Worm (Caenorhabditis elegans) whole organism, L4 larva: ENCODE measurements around the gene yars-2.

ENCODE experiments used
- F26F4.8 ChIP-seq: fragments of 200-800 bp; sonication (Bioruptor generic); conservative IDR thresholded peaks from 2 replicates; pipeline ENCODE4 v1.3.6; 2022; ENCODE audit warnings: missing genetic modification characterization, missing compliant biosample characterization
- F37D6.2 ChIP-seq: sonication (generic microtip); optimal IDR thresholded peaks from 2 replicates; lab custom pipeline; 2016; ENCODE audit warnings: mild to moderate bottlenecking, missing genetic modification characterization, missing compliant biosample characterization
- F49E8.2 ChIP-seq: sonication (generic microtip); optimal IDR thresholded peaks from 2 replicates; lab custom pipeline; 2016; ENCODE audit warnings: missing compliant biosample characterization, mild to moderate bottlenecking, missing genetic modification characterization, borderline replicate concordance
- T20F7.1 ChIP-seq: fragments of 200-800 bp; sonication (Bioruptor generic); optimal IDR thresholded peaks from 2 replicates; lab custom pipeline; 2018; ENCODE audit warnings: mild to moderate bottlenecking, missing genetic modification characterization, missing compliant biosample characterization
- T26A8.4 ChIP-seq: fragments of 200-800 bp; sonication (Bioruptor generic); IDR thresholded peaks from 2 replicates; pipeline ENCODE4 v1.3.6; 2022; ENCODE audit warnings: missing genetic modification characterization, missing compliant biosample characterization
- Y48G9A.11 ChIP-seq: fragments of 200-800 bp; sonication (Bioruptor generic); IDR thresholded peaks from 2 replicates; pipeline ENCODE4 v1.3.6; 2022; ENCODE audit warnings: missing genetic modification reagents, missing genetic modification characterization, missing compliant biosample characterization
- Y5F2A.4 ChIP-seq: fragments of 200-800 bp; sonication (Bioruptor generic); optimal IDR thresholded peaks from 2 replicates; lab custom pipeline; 2018; ENCODE audit warnings: mild to moderate bottlenecking, missing genetic modification characterization, missing compliant biosample characterization
- aha-1 ChIP-seq: fragments of 150-350 bp; peaks from one replicate; lab custom pipeline; 2014; ENCODE audit warnings: missing biosample characterization, missing genetic modification characterization
- aly-2 ChIP-seq: sonication (generic microtip); optimal IDR thresholded peaks from 2 replicates; lab custom pipeline; 2018; ENCODE audit warnings: missing biosample characterization, missing genetic modification characterization
- ama-1 ChIP-seq: fragments of 150-350 bp; optimal IDR thresholded peaks from 2 replicates; lab custom pipeline; 2014; ENCODE audit warnings: inconsistent platforms, mixed read lengths
- ceh-28 ChIP-seq: fragments of 150-350 bp; optimal IDR thresholded peaks from 2 replicates; lab custom pipeline; 2014; ENCODE audit warnings: missing biosample characterization, missing genetic modification reagents, missing genetic modification characterization
- ceh-44 ChIP-seq: fragments of 200-800 bp; sonication (Bioruptor generic); IDR thresholded peaks from 2 replicates; pipeline ENCODE4 v1.3.6; 2022; ENCODE audit warnings: missing genetic modification reagents, missing genetic modification characterization, missing compliant biosample characterization
- ctbp-1 ChIP-seq: fragments of 200-800 bp; sonication (Bioruptor generic); IDR thresholded peaks from 2 replicates; pipeline ENCODE4 v1.3.6; 2022; ENCODE audit warnings: missing genetic modification reagents, missing genetic modification characterization, missing compliant biosample characterization
- daf-19 ChIP-seq: fragments of 200-800 bp; sonication (Bioruptor generic); conservative IDR thresholded peaks from 2 replicates; pipeline ENCODE4 v1.3.6; 2022; ENCODE audit warnings: missing genetic modification characterization, missing compliant biosample characterization
- dmd-6 ChIP-seq: fragments of 200-800 bp; sonication (Bioruptor generic); IDR thresholded peaks from 2 replicates; pipeline ENCODE4 v1.3.6; 2022; ENCODE audit warnings: missing genetic modification reagents, missing genetic modification characterization, missing compliant biosample characterization
- dpl-1 ChIP-seq: fragments of 150-350 bp; optimal IDR thresholded peaks from 2 replicates; lab custom pipeline; 2014; ENCODE audit warnings: missing biosample characterization, missing genetic modification reagents, missing genetic modification characterization
- dve-1 ChIP-seq: sonication (generic microtip); optimal IDR thresholded peaks from 2 replicates; lab custom pipeline; 2017; ENCODE audit warnings: antibody characterized with exemption, mild to moderate bottlenecking, missing genetic modification characterization, missing compliant biosample characterization; ENCODE audit not compliant: insufficient read depth
- egl-43 ChIP-seq: fragments of 200-800 bp; sonication (Bioruptor generic); IDR thresholded peaks from 2 replicates; pipeline ENCODE4 v1.3.6; 2022; ENCODE audit warnings: missing genetic modification reagents, missing genetic modification characterization, missing compliant biosample characterization
- fkh-10 ChIP-seq: fragments of 150-350 bp; optimal IDR thresholded peaks from 2 replicates; lab custom pipeline; 2014; ENCODE audit warnings: missing biosample characterization, missing genetic modification reagents, missing genetic modification characterization
- hlh-11 ChIP-seq: fragments of 200-800 bp; sonication (Bioruptor generic); optimal IDR thresholded peaks from 2 replicates; lab custom pipeline; 2018; ENCODE audit warnings: mild to moderate bottlenecking, missing genetic modification characterization, missing compliant biosample characterization
- hlh-30 ChIP-seq: sonication (generic microtip); optimal IDR thresholded peaks from 2 replicates; lab custom pipeline; 2017; ENCODE audit warnings: antibody characterized with exemption, mild to moderate bottlenecking, missing genetic modification characterization, missing compliant biosample characterization; ENCODE audit not compliant: insufficient read depth
- hmg-1.1 ChIP-seq: fragments of 200-800 bp; sonication (Bioruptor generic); IDR thresholded peaks from 2 replicates; pipeline ENCODE4 v1.3.6; 2022; ENCODE audit warnings: missing genetic modification reagents, missing genetic modification characterization, missing compliant biosample characterization
- jun-1 ChIP-seq: fragments of 150-350 bp; optimal IDR thresholded peaks from 2 replicates; lab custom pipeline; 2014; ENCODE audit warnings: missing biosample characterization, missing genetic modification reagents, missing genetic modification characterization
- lin-1 ChIP-seq: fragments of 200-800 bp; sonication (Bioruptor generic); IDR thresholded peaks from 2 replicates; pipeline ENCODE4 v1.3.6; 2022; ENCODE audit warnings: missing genetic modification reagents, missing genetic modification characterization, missing compliant biosample characterization
- lin-15B ChIP-seq: fragments of 150-350 bp; sonication (generic microtip); optimal IDR thresholded peaks from 3 replicates; lab custom pipeline; 2014; ENCODE audit warnings: missing biosample characterization, missing genetic modification characterization
- lir-3 ChIP-seq: sonication (generic microtip); optimal IDR thresholded peaks from 2 replicates; lab custom pipeline; 2016; ENCODE audit warnings: mild to moderate bottlenecking, missing genetic modification characterization, missing compliant biosample characterization
- madf-5 ChIP-seq, 2 experiments: fragments of 200-800 bp; sonication (Bioruptor generic); IDR thresholded peaks; 2 replicates each; pipeline ENCODE4 v1.3.6; 2022; ENCODE audit warnings: missing compliant biosample characterization in 2 of 2, missing genetic modification characterization in 2 of 2
- mdl-1 ChIP-seq, 2 experiments: fragments of 150-350 bp in 1 of 2; sonication (generic microtip) in 1 of 2; optimal IDR thresholded peaks; 2 replicates each; lab custom pipeline; 2014 to 2017; ENCODE audit warnings: missing biosample characterization in 2 of 2, missing genetic modification characterization in 2 of 2
- mdt-29 ChIP-seq: fragments of 200-800 bp; sonication (Bioruptor generic); IDR thresholded peaks from 2 replicates; pipeline ENCODE4 v1.3.6; 2022; ENCODE audit warnings: missing genetic modification reagents, missing genetic modification characterization, missing compliant biosample characterization
- mep-1 ChIP-seq: fragments of 150-350 bp; sonication (generic microtip); optimal IDR thresholded peaks from 3 replicates; lab custom pipeline; 2014; ENCODE audit warnings: missing biosample characterization, missing genetic modification characterization
- mes-2 ChIP-seq: sonication (generic microtip); optimal IDR thresholded peaks from 2 replicates; lab custom pipeline; 2016; ENCODE audit warnings: missing genotype, mild to moderate bottlenecking, missing genetic modification characterization, missing compliant biosample characterization; ENCODE audit not compliant: poor library complexity, severe bottlenecking
- mxl-3 ChIP-seq: fragments of 200-800 bp; sonication (Bioruptor generic); optimal IDR thresholded peaks from 2 replicates; lab custom pipeline; 2018; ENCODE audit warnings: mild to moderate bottlenecking, missing genetic modification characterization, missing compliant biosample characterization
- nhr-102 ChIP-seq: sonication (generic microtip); optimal IDR thresholded peaks from 2 replicates; lab custom pipeline; 2016; ENCODE audit warnings: mild to moderate bottlenecking, missing genetic modification characterization, moderate library complexity, missing compliant biosample characterization
- nhr-237 ChIP-seq: sonication (generic microtip); optimal IDR thresholded peaks from 2 replicates; lab custom pipeline; 2017; ENCODE audit warnings: missing biosample characterization, missing genetic modification characterization
- nhr-28 ChIP-seq: fragments of 150-350 bp; optimal IDR thresholded peaks from 2 replicates; lab custom pipeline; 2014; ENCODE audit warnings: missing biosample characterization, missing genetic modification characterization
- nhr-42 ChIP-seq: fragments of 200-800 bp; sonication (Bioruptor generic); IDR thresholded peaks from 2 replicates; pipeline ENCODE4 v1.3.6; 2022; ENCODE audit warnings: missing genetic modification characterization, missing compliant biosample characterization
- nhr-48 ChIP-seq: sonication (generic microtip); optimal IDR thresholded peaks from 2 replicates; lab custom pipeline; 2016; ENCODE audit warnings: mild to moderate bottlenecking, missing genetic modification characterization, missing compliant biosample characterization
- nhr-76 ChIP-seq: fragments of 150-350 bp; optimal IDR thresholded peaks from 2 replicates; lab custom pipeline; 2014; ENCODE audit warnings: missing biosample characterization, missing genetic modification characterization
- pqm-1 ChIP-seq: sonication (generic microtip); optimal IDR thresholded peaks from 2 replicates; lab custom pipeline; 2017; ENCODE audit warnings: missing biosample characterization, missing genetic modification characterization
- rbr-2 ChIP-seq: sonication (generic microtip); optimal IDR thresholded peaks from 2 replicates; lab custom pipeline; 2016; ENCODE audit warnings: missing genotype, missing genetic modification characterization, missing compliant biosample characterization
- sdz-12 ChIP-seq: fragments of 200-800 bp; sonication (Bioruptor generic); optimal IDR thresholded peaks from 2 replicates; lab custom pipeline; 2018; ENCODE audit warnings: mild to moderate bottlenecking, missing genetic modification characterization, missing compliant biosample characterization
- set-16 ChIP-seq: fragments of 200-800 bp; sonication (Bioruptor generic); IDR thresholded peaks from 2 replicates; pipeline ENCODE4 v1.3.6; 2022; ENCODE audit warnings: missing genetic modification reagents, missing genetic modification characterization, missing compliant biosample characterization
- snpc-1.2 ChIP-seq: fragments of 200-800 bp; sonication (Bioruptor generic); IDR thresholded peaks from 2 replicates; pipeline ENCODE4 v1.3.6; 2022; ENCODE audit warnings: missing genetic modification reagents, missing genetic modification characterization, missing compliant biosample characterization
- spr-1 ChIP-seq: sonication (generic microtip); optimal IDR thresholded peaks from 2 replicates; lab custom pipeline; 2016; ENCODE audit warnings: mild to moderate bottlenecking, missing genetic modification characterization, missing compliant biosample characterization
- tra-1 ChIP-seq: fragments of 200-800 bp; sonication (Bioruptor generic); IDR thresholded peaks from 2 replicates; pipeline ENCODE4 v1.3.6; 2022; ENCODE audit warnings: missing genetic modification reagents, missing genetic modification characterization, missing compliant biosample characterization
- unc-130 ChIP-seq: sonication (generic microtip); optimal IDR thresholded peaks from 2 replicates; lab custom pipeline; 2016; ENCODE audit warnings: missing genetic modification reagents, missing genetic modification characterization, missing compliant biosample characterization
- vab-7 ChIP-seq: fragments of 200-800 bp; sonication (Bioruptor generic); IDR thresholded peaks from 2 replicates; pipeline ENCODE4 v1.3.6; 2022; ENCODE audit warnings: missing genetic modification reagents, missing genetic modification characterization, missing compliant biosample characterization
- zfp-2 ChIP-seq: sonication (generic microtip); optimal IDR thresholded peaks from 2 replicates; lab custom pipeline; 2016; ENCODE audit warnings: mild to moderate bottlenecking, missing genetic modification characterization, missing compliant biosample characterization

yars-2 gene

ce11 chrIV:4748408-4749105 lies 36.1 kb upstream of the yars-2 start, which contains the start of gene cyc-2.1 (continued):
- TF ChIP-seq ctbp-1 (GFP tag; lab: Robert Waterston, UW) (0 out of 2 replicates have a peak, but pooled peaks have one; percentile 44), F49E8.2 (tag; lab: Kevin White, UChicago) (peak; percentile 85), sdz-12 (GFP tag; lab: Kevin White, UChicago) (no peak), ceh-28 (tag; lab: Kevin White, UChicago) (no peak), Y5F2A.4 (GFP tag; lab: Kevin White, UChicago) (no peak), hmg-1.1 (peak; percentile 51; the same call in 1 of the 2 replicates), set-16 (GFP tag; lab: Robert Waterston, UW) (peak; percentile 67), ceh-44 (no peak), zfp-2 (tag; lab: Kevin White, UChicago) (peak; percentile 11), nhr-102 (tag; lab: Kevin White, UChicago) (peak; percentile 47), Y48G9A.11 (peak; percentile 28; the same call in 1 of the 2 replicates), mdt-29 (no peak), jun-1 (tag; lab: Kevin White, UChicago) (peak; percentile 24), spr-1 (peak; percentile 15), T20F7.1 (peak; percentile 50), ama-1 (lab: Kevin White, UChicago) (peak; percentile 78), nhr-42 (GFP tag; lab: Robert Waterston, UW) (no peak), fkh-10 (GFP tag; lab: Kevin White, UChicago) (no peak), hlh-30 (peak; percentile 18), unc-130 (GFP tag; lab: Kevin White, UChicago) (peak; percentile 43), dve-1 (tag; lab: Kevin White, UChicago) (peak; percentile 62), dmd-6 (GFP tag; lab: Robert Waterston, UW) (peak; percentile 63), lir-3 (tag; lab: Kevin White, UChicago) (no peak), nhr-76 (tag; lab: Kevin White, UChicago) (no peak), tra-1 (GFP tag; lab: Robert Waterston, UW) (peak; percentile 10; the same call in 1 of the 2 replicates), egl-43 (peak; percentile 84), aly-2 (tag; lab: Kevin White, UChicago) (no peak), snpc-1.2 (GFP tag; lab: Robert Waterston, UW) (peak; percentile 82), lin-1 (GFP tag; lab: Robert Waterston, UW) (peak; percentile 63; the same call in 1 of the 2 replicates), vab-7 (GFP tag; lab: Robert Waterston, UW) (peak; percentile 37; the same call in 1 of the 2 replicates), mep-1 (peak; percentile 80), F37D6.2 (tag; lab: Kevin White, UChicago) (peak; percentile 1), mdl-1 (tag; optimal IDR thresholded peaks at IDR 0.05; lab: Kevin White, UChicago) (no peak), dpl-1 (GFP tag; lab: Kevin White, UChicago) (peak; percentile 17), mxl-3 (peak; percentile 45), nhr-28 (tag; lab: Kevin White, UChicago) (peak; percentile 55), T26A8.4 (peak; percentile 73), daf-19 (GFP tag; lab: Robert Waterston, UW) (peak; percentile 84; the same call in 1 of the 2 replicates), hlh-11 (peak; percentile 85), aha-1 (tag; lab: Kevin White, UChicago) (peak; percentile 92), mes-2 (tag; lab: Kevin White, UChicago) (peak; percentile 76), nhr-237 (peak; percentile 21), madf-5 (GFP tag; IDR thresholded peaks at IDR 0.05; lab: Robert Waterston, UW) (peak in 1 of 2 experiments; percentile 49; a peak in 1 of 4 replicates), pqm-1 (tag; lab: Kevin White, UChicago) (peak; percentile 5), F26F4.8 (GFP tag; lab: Robert Waterston, UW) (no peak), nhr-48 (tag; lab: Kevin White, UChicago) (peak; percentile 57), lin-15B (tag; lab: Kevin White, UChicago) (peak; percentile 48), rbr-2 (peak; percentile 68)
